Fruit fly (Drosophila melanogaster): ENCODE measurements around the gene fz2.

fz2 gene

DNA sequence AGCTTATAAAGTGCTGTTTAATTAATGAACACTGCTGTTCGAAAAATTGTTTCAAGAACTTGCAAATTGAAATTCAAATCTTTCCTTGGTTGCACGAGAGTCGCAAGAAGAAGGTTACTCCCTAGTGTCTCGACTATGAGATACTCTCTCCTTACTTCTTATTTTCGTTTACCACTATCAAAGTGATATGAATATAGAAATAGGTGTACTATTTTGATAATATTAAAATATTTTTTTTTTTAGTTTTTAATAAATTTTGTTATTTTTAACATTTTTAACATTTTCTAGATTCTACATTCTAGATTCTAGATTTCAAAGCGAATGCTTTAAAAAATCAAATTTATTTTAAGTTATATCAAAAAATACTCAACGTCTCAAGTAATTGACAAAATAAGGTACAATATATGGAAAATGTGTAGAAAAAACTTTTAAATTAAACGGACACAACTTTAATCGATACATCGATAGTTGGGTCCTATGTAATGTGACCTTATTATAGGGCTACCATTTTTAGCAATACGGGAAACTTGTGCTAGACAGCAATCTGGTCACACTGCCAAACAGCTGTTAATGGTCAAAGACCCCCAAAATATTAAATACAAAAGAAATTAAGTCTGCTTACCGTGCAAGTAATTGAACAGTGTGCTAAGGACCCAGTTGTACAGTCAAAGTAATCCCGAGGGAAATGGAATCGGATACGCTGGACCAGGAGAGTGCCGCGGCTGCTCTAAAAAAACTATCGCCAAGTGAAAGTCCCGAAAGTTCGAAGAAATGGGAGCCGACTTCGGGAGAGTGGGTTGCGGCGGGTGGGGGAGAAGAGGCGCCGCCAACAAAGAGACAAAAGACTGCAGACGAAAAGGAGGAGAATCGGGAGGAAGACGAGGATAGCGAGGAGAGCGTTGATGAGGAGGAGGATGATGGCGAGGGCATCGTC, 142.8 kb downstream of the fz2 start, which contains the start of gene MESR6 (continued):
- TF ChIP-seq pzg (GFP tag; optimal IDR thresholded peaks at IDR 0.05) (peak; percentile 95), luna (GFP tag; optimal IDR thresholded peaks at IDR 0.05) (peak; percentile 3), Nf-YC (tag; optimal IDR thresholded peaks at IDR 0.05) (no peak), CG10274 (GFP tag; optimal IDR thresholded peaks at IDR 0.05) (no peak), GATAe (GFP tag; conservative IDR thresholded peaks at IDR 0.05) (no peak), HmgZ (tag; optimal IDR thresholded peaks at IDR 0.05) (peak; percentile 60), Dref (GFP tag; IDR thresholded peaks at IDR 0.05) (peak; percentile 91), CG17359 (tag; optimal IDR thresholded peaks at IDR 0.05) (peak; percentile 12), Fer1 (GFP tag; optimal IDR thresholded peaks at IDR 0.05) (no peak), CG6791 (GFP tag; IDR thresholded peaks at IDR 0.05; ENCODE audit: partially characterized antibody) (peak; percentile 84), Sox102F (GFP tag; optimal IDR thresholded peaks at IDR 0.05) (peak; percentile 58), pan (optimal IDR thresholded peaks at IDR 0.05) (no peak), pan (GFP tag; optimal IDR thresholded peaks at IDR 0.05 in 1 of 2, IDR thresholded peaks at IDR 0.05 in 1 of 2) (no peak), tin (GFP tag; optimal IDR thresholded peaks at IDR 0.05) (no peak), dimm (GFP tag; IDR thresholded peaks at IDR 0.05) (no peak), aop (GFP tag; IDR thresholded peaks at IDR 0.05) (no peak), rib (GFP tag; IDR thresholded peaks at IDR 0.05) (peak; percentile 27; the same call in 1 of the 2 replicates), CG11504 (tag; optimal IDR thresholded peaks at IDR 0.05) (peak; percentile 52), CG5245 (GFP tag; optimal IDR thresholded peaks at IDR 0.05) (no peak), CG13296 (GFP tag; optimal IDR thresholded peaks at IDR 0.05) (peak; percentile 7), grn (GFP tag; optimal IDR thresholded peaks at IDR 0.05) (no peak), CG9437 (GFP tag; optimal IDR thresholded peaks at IDR 0.05) (peak; percentile 27), gcm2 (GFP tag; optimal IDR thresholded peaks at IDR 0.05) (no peak), CG10543 (GFP tag; optimal IDR thresholded peaks at IDR 0.05) (no peak), Hr3 (GFP tag; optimal IDR thresholded peaks at IDR 0.05) (no peak), CG10654 (GFP tag; optimal IDR thresholded peaks at IDR 0.05) (no peak), CG6683 (GFP tag; optimal IDR thresholded peaks at IDR 0.05) (no peak), CG17912 (GFP tag; optimal IDR thresholded peaks at IDR 0.05) (peak; percentile 21), fd3F (GFP tag; optimal IDR thresholded peaks at IDR 0.05) (peak; percentile 23), nau (GFP tag; optimal IDR thresholded peaks at IDR 0.05) (no peak), Sin3A (optimal IDR thresholded peaks at IDR 0.05) (peak; percentile 15), Hr39 (optimal IDR thresholded peaks at IDR 0.05) (no peak), gce (GFP tag; IDR thresholded peaks at IDR 0.05) (no peak), CG17385 (GFP tag; optimal IDR thresholded peaks at IDR 0.05) (peak; percentile 33), cg (GFP tag; optimal IDR thresholded peaks at IDR 0.05) (no peak), Mad (GFP tag; optimal IDR thresholded peaks at IDR 0.05) (no peak), Poxn (GFP tag; IDR thresholded peaks at IDR 0.05) (no peak), CG11560 (tag; IDR thresholded peaks at IDR 0.05) (no peak), twi (tag; optimal IDR thresholded peaks at IDR 0.05) (peak; percentile 12), MESR4 (GFP tag; optimal IDR thresholded peaks at IDR 0.05) (peak; percentile 84), CG3163 (GFP tag; optimal IDR thresholded peaks at IDR 0.05) (no peak), CG1832 (GFP tag; optimal IDR thresholded peaks at IDR 0.05) (no peak), CG10979 (tag; optimal IDR thresholded peaks at IDR 0.05) (no peak), phol (tag; optimal IDR thresholded peaks at IDR 0.05) (peak; percentile 60), CG15601 (tag; optimal IDR thresholded peaks at IDR 0.05) (peak; percentile 58), fd102C (GFP tag; optimal IDR thresholded peaks at IDR 0.05) (no peak), Dek (tag; optimal IDR thresholded peaks at IDR 0.05) (peak; percentile 63), gem (tag; optimal IDR thresholded peaks at IDR 0.05) (peak; percentile 61), CG1024 (GFP tag; IDR thresholded peaks at IDR 0.05) (no peak), CG34376 (GFP tag; optimal IDR thresholded peaks at IDR 0.05) (no peak)
